Worm (Caenorhabditis elegans): Measurements from ENCODE around the gene atad-3.

The atad-3 gene

ce11 chrII:10248355-10249041 is at the start of gene atad-3:
atad-3 (plus strand) TSS chrII:10248991.
- TF ChIP-seq nhr-90 (tag; optimal IDR thresholded peaks at IDR 0.05; ENCODE audit: poor library complexity) = peak; percentile 93
- peak; percentile 59 for TF ChIP-seq ztf-4 (tag; optimal IDR thresholded peaks at IDR 0.05)
- TF ChIP-seq tlp-1 (tag; optimal IDR thresholded peaks at IDR 0.05) = no peak
- peak; percentile 87 to 95 (median 90) for TF ChIP-seq ceh-82 (tag; optimal IDR thresholded peaks at IDR 0.05)
- TF ChIP-seq unc-86 (tag; optimal IDR thresholded peaks at IDR 0.05) = peak; percentile 90
- peak; percentile 84 for TF ChIP-seq nhr-11 (tag; optimal IDR thresholded peaks at IDR 0.05)
- TF ChIP-seq mab-9 (GFP tag; IDR thresholded peaks at IDR 0.05) = peak; percentile 95
- TF ChIP-seq ztf-11 (tag; optimal IDR thresholded peaks at IDR 0.05) = peak in 1 of 2 experiments; percentile 91
- TF ChIP-seq hlh-17 (GFP tag; optimal IDR thresholded peaks at IDR 0.05; ENCODE audit: borderline replicate concordance) = no peak
- TF ChIP-seq lir-3 (tag; optimal IDR thresholded peaks at IDR 0.05; ENCODE audit: poor library complexity) = peak; percentile 90
- peak; percentile 81 for TF ChIP-seq skn-1 (tag; optimal IDR thresholded peaks at IDR 0.05)
- peak; percentile 92 for TF ChIP-seq nhr-20 (tag; optimal IDR thresholded peaks at IDR 0.05)
- no peak for TF ChIP-seq efl-3 (GFP tag; optimal IDR thresholded peaks at IDR 0.05)
- TF ChIP-seq lin-39 (tag; optimal IDR thresholded peaks at IDR 0.05) = peak; percentile 44
- TF ChIP-seq pqm-1 (tag; optimal IDR thresholded peaks at IDR 0.05) = no peak
- no peak for TF ChIP-seq zag-1 (tag; optimal IDR thresholded peaks at IDR 0.05)
- peak; percentile 83 for TF ChIP-seq ceh-88 (GFP tag; IDR thresholded peaks at IDR 0.05)
- peak; percentile 89 to 90 for TF ChIP-seq lsy-2 (tag; optimal IDR thresholded peaks at IDR 0.05)
- TF ChIP-seq blmp-1 (tag; optimal IDR thresholded peaks at IDR 0.05) = peak; percentile 49
- TF ChIP-seq nhr-237 (tag; optimal IDR thresholded peaks at IDR 0.05) = peak; percentile 70
- peak; percentile 83 for TF ChIP-seq nhr-77 (tag; optimal IDR thresholded peaks at IDR 0.05)
- TF ChIP-seq unc-98 (GFP tag; IDR thresholded peaks at IDR 0.05) = peak; percentile 97
- TF ChIP-seq alr-1 (tag; optimal IDR thresholded peaks at IDR 0.05; ENCODE audit: borderline replicate concordance) = no peak
- TF ChIP-seq lin-15B (tag; optimal IDR thresholded peaks at IDR 0.05) = peak; percentile 85
- TF ChIP-seq ets-5 (GFP tag; IDR thresholded peaks at IDR 0.05) = no peak
- peak; percentile 64 for TF ChIP-seq ceh-8 (GFP tag; optimal IDR thresholded peaks at IDR 0.05)
- TF ChIP-seq snu-23 (GFP tag; optimal IDR thresholded peaks at IDR 0.05) = peak; percentile 92
- peak; percentile 66 for TF ChIP-seq sox-4 (tag; optimal IDR thresholded peaks at IDR 0.05)
- TF ChIP-seq hlh-4 (tag; optimal IDR thresholded peaks at IDR 0.05) = no peak
- TF ChIP-seq grh-1 (GFP tag; IDR thresholded peaks at IDR 0.05) = peak; percentile 85
- TF ChIP-seq dsc-1 (tag; optimal IDR thresholded peaks at IDR 0.05) = peak; percentile 83
- peak; percentile 74 for TF ChIP-seq irx-1 (tag; optimal IDR thresholded peaks at IDR 0.05)
- TF ChIP-seq unc-130 (tag; optimal IDR thresholded peaks at IDR 0.05) = peak; percentile 27
- peak; percentile 76 for TF ChIP-seq C16A3.4 (tag; optimal IDR thresholded peaks at IDR 0.05)
- TF ChIP-seq sup-37 (GFP tag; optimal IDR thresholded peaks at IDR 0.05) = no peak
- no peak for TF ChIP-seq C34B4.2 (tag; optimal IDR thresholded peaks at IDR 0.05)
- peak; percentile 83 for TF ChIP-seq ceh-63 (GFP tag; optimal IDR thresholded peaks at IDR 0.05)
- peak; percentile 67 for TF ChIP-seq snpc-4 (tag; optimal IDR thresholded peaks at IDR 0.05)
- TF ChIP-seq Y116A8C.19 (tag; optimal IDR thresholded peaks at IDR 0.05; ENCODE audit: borderline replicate concordance) = no peak
- peak; percentile 80 to 88 for TF ChIP-seq lin-35 (GFP tag; optimal IDR thresholded peaks at IDR 0.05)
- TF ChIP-seq hpl-2 (GFP tag; optimal IDR thresholded peaks at IDR 0.05) = no peak
- TF ChIP-seq aha-1 (tag; optimal IDR thresholded peaks at IDR 0.05) = peak; percentile 57
- TF ChIP-seq unc-30 (tag; optimal IDR thresholded peaks at IDR 0.05) = no peak
- no peak for TF ChIP-seq nhr-76 (tag; optimal IDR thresholded peaks at IDR 0.05)
- peak in 3 of 6 experiments; percentile 48 to 65 (median 58) for TF ChIP-seq elt-3 (tag; optimal IDR thresholded peaks at IDR 0.05)
- peak; percentile 83 for TF ChIP-seq C04F5.9 (tag; optimal IDR thresholded peaks at IDR 0.05)
- peak; percentile 78 to 84 (median 81) for TF ChIP-seq dpl-1 (GFP tag; optimal IDR thresholded peaks at IDR 0.05)
- TF ChIP-seq pax-3 (tag; optimal IDR thresholded peaks at IDR 0.05) = peak; percentile 83
- TF ChIP-seq tbx-2 (tag; optimal IDR thresholded peaks at IDR 0.05) = peak; percentile 91
- TF ChIP-seq elt-2 (tag; optimal IDR thresholded peaks at IDR 0.05) = peak; percentile 29
- no peak for TF ChIP-seq pag-3 (tag; optimal IDR thresholded peaks at IDR 0.05; ENCODE audit: borderline replicate concordance, insufficient read depth)
